Fruit fly (Drosophila melanogaster) S2 (cell line): ENCODE results near the gene Spn.

Source experiments
- CG8478 ChIP-seq: fragments of >200 bp; optimal IDR thresholded peaks from 2 replicates; lab custom pipeline; 2018
- CTCF ChIP-seq, 2 experiments: fragments of >200 bp; optimal IDR thresholded peaks; 2 replicates each; lab custom pipeline; 2018

DNA sequence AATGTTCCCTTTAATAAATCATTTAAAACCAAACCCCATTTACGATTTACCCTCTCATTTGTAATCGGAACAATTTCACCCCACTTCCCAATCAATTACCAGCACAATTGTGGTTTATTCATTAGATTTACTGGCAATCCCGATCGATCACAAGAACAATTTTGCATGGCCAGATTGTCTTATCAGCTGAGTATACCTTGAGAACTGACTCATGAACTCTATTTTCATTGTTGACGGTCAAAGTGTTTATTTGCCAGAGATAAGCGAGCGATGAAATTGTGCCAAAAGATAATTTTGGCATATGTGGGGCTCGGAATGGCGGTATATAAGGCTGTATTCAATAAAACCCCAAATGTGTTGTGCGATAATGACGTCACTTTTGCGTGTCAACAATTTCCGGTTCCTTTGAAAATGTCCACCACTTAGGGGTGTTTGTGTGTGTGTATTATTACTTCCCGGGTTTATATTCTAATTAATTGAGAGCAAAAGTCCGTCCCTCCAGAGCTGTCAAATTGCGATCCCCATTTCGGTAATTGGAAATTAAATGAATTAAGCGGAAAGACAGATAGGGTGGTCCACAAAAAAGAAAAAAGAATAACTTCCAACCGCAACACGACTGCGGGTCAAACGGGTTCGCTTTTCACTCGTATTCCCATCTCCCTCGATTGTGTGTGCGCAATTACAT, 19.0 kb upstream of the Spn start:
- no peak for TF ChIP-seq CTCF (optimal IDR thresholded peaks at IDR 0.05; lab: Kevin White, UChicago)
- no peak for TF ChIP-seq CG8478 (lab: Kevin White, UChicago)
